Worm (Caenorhabditis elegans) whole organism, L4/young adult: ENCODE measurements around the gene ndub-3.

Experiments used
- W03F9.2 ChIP-seq: fragments of 150-350 bp; optimal IDR thresholded peaks from 2 replicates; lab custom pipeline; 2014; ENCODE audit warnings: missing biosample characterization, missing genetic modification characterization
- dao-5 ChIP-seq: sonication (generic microtip); optimal IDR thresholded peaks from 2 replicates; lab custom pipeline; 2016; ENCODE audit warnings: missing genotype, missing genetic modification characterization, moderate library complexity, missing compliant biosample characterization
- him-1 ChIP-seq: sonication (generic microtip); optimal IDR thresholded peaks from 2 replicates; lab custom pipeline; 2016; ENCODE audit warnings: missing genotype, missing genetic modification reagents, missing genetic modification characterization, missing compliant biosample characterization

ndub-3 gene

DNA sequence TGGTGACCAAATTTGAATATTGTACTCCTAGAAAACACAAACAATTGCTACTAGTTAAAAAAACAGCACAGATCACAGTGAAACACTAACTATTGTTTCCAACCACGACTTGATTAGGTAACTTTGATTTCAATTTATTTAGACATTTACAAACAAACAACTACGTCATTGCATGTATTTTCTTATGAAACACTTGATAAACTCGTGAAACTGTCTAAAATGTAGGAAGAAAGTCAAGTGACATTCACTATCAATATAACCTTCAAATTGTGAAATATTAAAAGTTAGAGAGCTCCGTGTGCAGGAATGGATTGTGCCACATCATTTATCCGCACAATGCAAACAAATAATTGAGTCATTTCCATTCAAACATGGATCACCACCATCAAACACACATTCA is 25.6 kb upstream of the ndub-3 start:
- no peak for TF ChIP-seq dao-5 (tag; lab: Kevin White, UChicago)
- TF ChIP-seq W03F9.2 (tag; lab: Kevin White, UChicago): no peak
- no peak for TF ChIP-seq him-1 (tag; lab: Kevin White, UChicago)

DNA sequence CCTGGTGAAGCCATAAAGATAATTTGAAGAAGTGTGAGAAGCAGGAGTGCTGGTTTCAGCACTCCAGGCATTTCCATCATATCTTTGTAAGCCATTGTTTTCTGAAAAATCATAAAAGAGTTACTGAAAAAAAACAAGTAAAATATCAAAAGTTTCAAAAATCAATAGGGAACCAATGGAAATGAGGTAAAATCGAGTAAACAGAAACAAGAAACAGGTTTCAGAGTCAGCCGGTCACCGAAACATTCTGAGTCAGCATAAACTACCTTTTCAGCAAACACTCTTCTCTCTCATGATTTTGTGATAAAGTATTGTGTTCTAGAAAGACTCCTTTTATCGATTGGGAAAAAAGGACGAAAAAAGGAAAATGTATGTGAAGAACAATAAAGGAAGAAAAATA is 24.8 kb upstream of the ndub-3 start, which contains the start of gene C18E9.9:
TSS of gene C18E9.9 (minus strand) at position 101 of the 400 bp plus-strand sequence.
- TF ChIP-seq him-1 (tag; lab: Kevin White, UChicago): no peak
- no peak for TF ChIP-seq dao-5 (tag; lab: Kevin White, UChicago)
- TF ChIP-seq W03F9.2 (tag; lab: Kevin White, UChicago): no peak

DNA sequence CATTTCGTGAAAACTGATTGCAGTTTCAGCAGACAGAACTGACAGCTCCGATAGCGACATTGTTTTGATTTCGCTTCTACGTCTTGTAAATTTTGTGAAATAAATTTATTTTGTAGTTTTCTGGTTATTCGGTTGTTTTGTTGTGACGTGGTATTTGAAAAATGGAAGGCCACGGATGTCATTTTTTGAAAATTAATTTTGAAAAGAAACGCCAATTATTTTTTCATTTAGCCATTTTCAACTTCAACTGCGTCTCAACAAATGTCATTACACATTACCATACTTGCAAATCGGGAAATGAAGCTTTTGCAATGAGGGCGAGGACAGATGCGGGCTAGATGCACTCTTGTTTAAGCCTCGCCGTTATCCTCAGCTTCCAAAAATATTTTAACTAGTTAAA is 23.3 kb upstream of the ndub-3 start, which contains the start of gene C18E9.8:
TSS of gene C18E9.8 (minus strand) at position 101 of the 400 bp plus-strand sequence.
- TF ChIP-seq W03F9.2 (tag; lab: Kevin White, UChicago) (no peak), him-1 (tag; lab: Kevin White, UChicago) (no peak), dao-5 (tag; lab: Kevin White, UChicago) (no peak)

DNA sequence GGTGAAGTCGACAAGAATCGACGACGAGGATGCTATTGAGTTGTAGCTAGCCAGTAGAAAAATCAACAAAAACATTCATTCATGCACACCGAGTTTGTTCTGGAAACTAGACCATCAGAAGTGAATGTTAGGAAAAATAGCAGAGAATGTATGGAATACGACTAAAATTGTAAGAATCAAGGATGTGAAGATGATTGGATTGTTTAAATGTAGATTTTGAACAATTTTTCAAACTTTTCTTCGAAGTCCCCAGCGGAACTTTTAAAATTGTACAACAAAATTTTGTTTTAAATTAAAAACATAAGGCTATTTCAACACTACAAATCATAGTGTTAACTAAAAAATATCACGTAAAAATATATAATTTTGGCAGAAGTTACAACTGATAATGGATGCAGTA is 18.0 kb upstream of the ndub-3 start, which contains the start of gene C18E9.7:
TSS of gene C18E9.7 (minus strand) at position 101 of the 400 bp plus-strand sequence.
- TF ChIP-seq him-1 (tag; lab: Kevin White, UChicago) (no peak), W03F9.2 (tag; lab: Kevin White, UChicago) (no peak), dao-5 (tag; lab: Kevin White, UChicago) (no peak)

DNA sequence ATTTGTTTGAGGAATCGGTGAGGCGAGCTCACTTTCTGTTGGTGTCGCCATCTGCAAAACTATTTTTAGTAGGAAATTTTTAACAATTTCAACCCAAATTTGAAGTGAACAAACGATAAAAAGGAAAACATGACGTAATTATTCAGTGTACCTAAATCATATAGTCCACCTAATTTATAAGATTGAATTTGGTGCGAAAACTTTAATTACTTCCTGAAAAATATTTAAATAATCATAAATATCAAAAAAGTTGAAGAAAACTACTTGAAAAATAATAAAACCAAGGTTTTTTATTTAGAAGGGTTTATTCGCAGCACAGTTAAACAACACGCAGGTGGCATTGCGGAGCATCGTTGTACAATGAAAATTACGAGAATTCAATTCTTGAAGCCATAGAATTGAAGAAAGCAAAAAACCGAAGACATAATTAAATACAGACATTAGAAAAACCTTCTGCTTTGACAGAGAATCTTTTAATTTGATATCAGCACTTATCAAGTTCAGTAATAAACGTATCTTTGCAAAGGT is 8.9 kb upstream of the ndub-3 start, which contains the start of gene tomm-40:
TSS of gene tomm-40 (minus strand) at position 51 of the 528 bp plus-strand sequence.
- TF ChIP-seq W03F9.2 (tag; lab: Kevin White, UChicago): no peak
- TF ChIP-seq him-1 (tag; lab: Kevin White, UChicago): no peak
- no peak for TF ChIP-seq dao-5 (tag; lab: Kevin White, UChicago)

DNA sequence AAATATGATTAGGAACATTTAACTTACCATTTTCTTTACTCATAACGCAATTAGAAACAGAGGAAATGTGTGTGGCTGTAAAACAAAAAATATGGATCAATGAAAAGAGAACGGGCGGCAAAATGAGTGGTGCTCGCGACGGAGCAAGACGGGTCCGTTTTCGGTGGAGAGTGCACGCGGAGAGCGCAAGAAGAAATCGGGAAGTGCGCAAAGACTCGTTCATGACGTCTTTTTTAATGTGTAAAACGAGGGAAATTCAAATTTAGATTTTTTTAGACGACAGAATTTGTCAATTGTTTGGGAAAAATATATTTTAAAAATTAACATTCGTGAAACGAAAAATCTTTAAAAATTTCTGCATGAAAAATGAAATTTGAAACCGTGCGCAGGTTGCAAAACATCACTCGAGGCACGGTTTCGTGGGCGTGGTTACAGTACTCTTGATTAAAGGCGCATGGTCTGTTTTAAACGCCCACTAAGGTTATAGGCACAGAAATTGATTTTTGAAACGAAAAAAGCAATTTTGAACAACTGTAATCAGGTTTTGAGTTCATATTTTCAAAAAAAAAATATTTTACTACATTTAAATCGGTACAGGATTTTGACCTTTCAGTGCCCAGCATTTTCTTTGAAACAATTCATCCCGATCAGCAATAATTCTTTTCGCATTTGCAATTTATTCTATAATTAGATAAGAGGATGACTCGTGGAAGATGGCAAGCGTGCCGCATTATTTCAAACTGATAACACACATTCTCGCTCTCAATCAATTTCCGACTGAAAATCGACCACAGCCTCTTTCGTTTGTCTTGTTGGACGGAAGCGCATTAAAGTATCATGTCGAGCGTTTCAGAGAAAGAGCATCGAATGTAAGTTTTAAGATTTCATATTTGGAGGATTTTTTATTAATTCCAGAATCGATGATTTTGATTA is 4.8 kb upstream of the ndub-3 start, which contains the start of the genes szy-20 and C18E9.5:
TSS of gene szy-20 (minus strand) at position 83 of the 933 bp plus-strand sequence.
TSS of gene C18E9.5 (plus strand) at position 730 of the 933 bp plus-strand sequence.
- TF ChIP-seq dao-5 (tag; lab: Kevin White, UChicago): no peak
- peak; percentile 64 for TF ChIP-seq W03F9.2 (tag; lab: Kevin White, UChicago)
- TF ChIP-seq him-1 (tag; lab: Kevin White, UChicago): peak; percentile 75

DNA sequence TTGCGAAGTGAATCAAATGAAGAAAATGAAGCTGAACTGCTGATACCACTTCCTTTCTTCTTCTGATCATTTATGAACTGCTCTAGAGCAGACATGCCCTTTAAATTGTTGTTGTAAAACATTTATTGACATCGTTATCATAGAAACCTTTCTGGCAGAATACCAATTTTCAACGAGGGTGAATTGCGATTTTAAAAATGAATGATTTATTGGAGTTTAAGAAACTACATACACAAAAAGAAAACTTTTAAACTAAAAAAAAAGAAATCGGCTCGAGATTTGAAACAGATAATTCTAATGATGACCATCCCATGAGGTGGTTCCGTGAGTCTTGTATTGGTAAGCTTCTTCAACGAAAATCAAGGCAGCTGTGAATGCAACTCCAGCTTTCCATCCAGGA is 641 bp downstream of the ndub-3 start, which contains the start of gene sftd-3:
TSS of gene sftd-3 (minus strand) at position 101 of the 400 bp plus-strand sequence.
- TF ChIP-seq dao-5 (tag; lab: Kevin White, UChicago): no peak
- TF ChIP-seq W03F9.2 (tag; lab: Kevin White, UChicago): no peak
- TF ChIP-seq him-1 (tag; lab: Kevin White, UChicago): no peak

DNA sequence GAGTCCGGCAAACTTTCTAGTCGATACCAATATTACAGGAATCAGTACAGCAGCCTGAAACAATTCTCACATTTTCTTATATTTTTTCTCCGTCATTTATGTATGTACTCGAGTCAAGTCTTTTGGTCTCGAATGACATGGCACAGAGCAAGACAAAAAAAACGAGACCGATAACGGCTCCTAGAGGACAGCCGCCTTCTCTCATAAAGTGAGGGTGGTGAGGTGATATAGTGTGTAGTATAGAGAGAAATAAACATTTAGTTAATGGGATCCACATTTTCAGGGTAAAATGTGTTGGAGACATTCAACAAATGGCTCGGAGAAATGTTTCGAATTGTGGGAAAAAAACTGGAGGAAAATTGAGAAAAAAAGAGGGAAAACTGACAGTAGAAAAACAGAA is 2.5 kb downstream of the ndub-3 start:
- TF ChIP-seq W03F9.2 (tag; lab: Kevin White, UChicago): no peak
- TF ChIP-seq dao-5 (tag; lab: Kevin White, UChicago): no peak
- peak; percentile 9 for TF ChIP-seq him-1 (tag; lab: Kevin White, UChicago)

DNA sequence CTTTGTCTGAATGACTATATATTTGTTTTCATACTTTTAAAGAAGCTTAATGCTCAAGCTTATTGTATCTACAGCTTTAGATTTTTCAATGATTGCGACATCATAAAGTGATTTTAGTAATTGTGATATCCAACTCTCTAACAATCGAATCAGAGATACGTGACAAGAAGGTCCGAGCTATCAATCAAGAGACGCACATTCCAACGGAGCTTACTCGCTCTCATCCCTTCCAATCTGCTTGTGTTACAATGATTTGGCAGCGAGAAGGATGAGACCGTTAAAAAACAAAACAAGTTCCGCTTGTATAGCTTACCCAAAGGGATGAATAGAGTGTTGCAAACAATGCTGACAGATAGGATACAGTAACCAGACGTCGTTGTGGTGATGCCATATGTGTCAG is 3.2 kb downstream of the ndub-3 start:
- no peak for TF ChIP-seq dao-5 (tag; lab: Kevin White, UChicago)
- TF ChIP-seq him-1 (tag; lab: Kevin White, UChicago): no peak
- no peak for TF ChIP-seq W03F9.2 (tag; lab: Kevin White, UChicago)

DNA sequence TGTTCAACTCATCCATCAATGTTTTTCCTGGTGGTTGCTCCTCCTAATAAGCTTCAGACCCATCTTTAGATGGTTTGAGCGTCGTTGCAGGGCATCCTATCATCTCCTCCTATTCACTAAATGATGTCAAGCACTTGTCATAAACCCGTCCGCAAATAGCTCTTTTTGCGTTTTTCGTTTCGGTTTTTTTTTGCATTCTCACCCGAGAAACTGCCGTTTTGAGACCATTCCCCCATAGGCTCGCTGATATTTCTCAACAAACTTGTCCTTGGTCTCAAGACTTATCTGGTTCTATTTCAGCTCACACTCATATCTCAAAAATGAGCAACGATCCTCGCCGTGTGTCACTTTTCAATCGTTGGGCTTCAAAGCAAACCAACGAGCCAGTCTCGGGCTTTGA is 4.3 kb downstream of the ndub-3 start, which contains the start of gene cal-2:
TSS of gene cal-2 (plus strand) at position 301 of the 400 bp plus-strand sequence.
- TF ChIP-seq W03F9.2 (tag; lab: Kevin White, UChicago) (no peak), dao-5 (tag; lab: Kevin White, UChicago) (no peak), him-1 (tag; lab: Kevin White, UChicago) (no peak)

DNA sequence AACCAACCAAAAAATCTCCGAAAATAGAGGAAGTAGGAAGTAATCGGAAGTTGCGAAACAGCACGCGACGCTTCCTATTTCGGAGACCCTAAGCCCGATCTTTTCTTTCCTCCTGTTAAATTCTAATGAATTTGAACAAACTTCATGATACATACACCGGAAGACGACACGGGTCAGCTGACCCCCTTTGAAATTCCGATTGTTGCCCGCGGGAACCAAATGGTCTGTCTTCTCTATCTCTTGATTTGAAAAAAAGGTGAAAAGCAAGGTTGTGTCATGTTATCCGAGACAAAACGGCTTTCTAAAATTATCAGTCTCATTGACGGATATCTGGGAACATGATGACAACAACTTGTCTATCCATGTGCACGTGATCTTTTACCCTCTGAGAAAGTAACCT is 5.6 kb downstream of the ndub-3 start:
- no peak for TF ChIP-seq W03F9.2 (tag; lab: Kevin White, UChicago)

DNA sequence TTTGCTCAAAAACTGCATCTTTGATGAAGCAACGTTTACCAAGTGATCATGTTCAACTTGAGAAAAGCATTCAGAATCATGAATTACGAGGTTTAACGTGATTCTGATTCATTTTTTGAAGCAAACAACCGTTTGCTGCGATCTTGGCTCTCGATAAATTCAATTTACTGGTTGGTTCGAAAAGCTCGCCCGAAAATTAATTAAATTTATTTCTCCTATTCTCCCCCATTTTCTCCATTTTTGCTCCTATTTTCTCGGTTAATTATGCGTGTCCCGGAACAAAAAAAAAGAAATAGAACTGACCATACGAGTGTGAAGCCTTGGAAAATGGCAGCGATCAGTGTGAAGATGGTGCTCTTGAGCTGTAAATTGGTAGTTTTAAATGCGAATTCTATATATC is 7.8 kb downstream of the ndub-3 start:
- TF ChIP-seq dao-5 (tag; lab: Kevin White, UChicago) (no peak), him-1 (tag; lab: Kevin White, UChicago) (no peak), W03F9.2 (tag; lab: Kevin White, UChicago) (no peak)

DNA sequence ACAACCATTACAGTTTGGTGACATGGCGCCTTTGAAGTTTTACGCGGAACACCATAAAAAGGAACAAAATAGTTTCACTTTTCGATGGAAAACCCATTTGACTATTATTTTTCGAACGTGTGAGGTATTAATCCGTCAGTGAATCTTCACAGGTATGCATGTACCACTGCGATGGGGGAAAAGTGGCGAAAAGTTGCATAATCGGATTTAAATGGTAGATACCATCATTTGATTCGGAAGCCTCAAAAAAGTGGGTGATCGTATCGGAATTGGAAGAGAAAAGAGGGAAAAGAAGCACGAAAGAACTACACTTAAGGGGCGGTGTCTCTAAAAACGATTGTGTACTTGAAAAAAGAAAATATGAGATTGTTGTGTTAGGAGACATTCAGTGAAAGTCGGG is 11.0 kb downstream of the ndub-3 start:
- no peak for TF ChIP-seq W03F9.2 (tag; lab: Kevin White, UChicago)
